Fruit fly (Drosophila melanogaster) whole organism, pupa: ENCODE results near the gene Jasper.
A peak's percentile ranks its signal among the peaks of the same experiment; 100 is the strongest.

Source experiments
- CG10348 ChIP-seq: fragments of 200-800 bp; sonication (Bioruptor generic); IDR thresholded peaks from 2 replicates; pipeline ENCODE4 v1.3.6; 2022; ENCODE audit warnings: missing biosample characterization, missing genetic modification characterization
- CG14655 ChIP-seq: fragments of 200-800 bp; sonication (Bioruptor generic); optimal IDR thresholded peaks from 3 replicates; lab custom pipeline; 2017; ENCODE audit warnings: mild to moderate bottlenecking, missing biosample characterization, missing genetic modification reagents, missing genetic modification characterization
- CG15710 ChIP-seq: fragments of 200-800 bp; sonication (Bioruptor generic); optimal IDR thresholded peaks from 2 replicates; lab custom pipeline; 2018; ENCODE audit warnings: missing biosample characterization, mild to moderate bottlenecking, missing genetic modification characterization, moderate library complexity
- CG32121 ChIP-seq: fragments of 200-800 bp; sonication (Bioruptor generic); IDR thresholded peaks from 2 replicates; pipeline ENCODE4 v1.3.6; 2022; ENCODE audit warnings: missing biosample characterization, missing genetic modification characterization
- CG34367 ChIP-seq: fragments of 200-800 bp; sonication (Bioruptor generic); optimal IDR thresholded peaks from 2 replicates; lab custom pipeline; 2018; ENCODE audit warnings: missing biosample characterization, mild to moderate bottlenecking, missing genetic modification characterization
- CG4496 ChIP-seq: fragments of 200-800 bp; sonication (Bioruptor generic); IDR thresholded peaks from 3 replicates; pipeline ENCODE4 v1.3.6; 2022; ENCODE audit warnings: missing biosample characterization, missing genetic modification characterization
- CG8159 ChIP-seq: fragments of 200-800 bp; sonication (Bioruptor generic); optimal IDR thresholded peaks from 3 replicates; lab custom pipeline; 2018; ENCODE audit warnings: missing biosample characterization, mild to moderate bottlenecking, missing genetic modification characterization, moderate library complexity
- CG8301 ChIP-seq: fragments of 200-800 bp; sonication (Bioruptor generic); optimal IDR thresholded peaks from 2 replicates; lab custom pipeline; 2018; ENCODE audit warnings: missing biosample characterization, mild to moderate bottlenecking, missing genetic modification characterization
- Ets98B ChIP-seq: fragments of 200-800 bp; sonication (Bioruptor generic); IDR thresholded peaks from 2 replicates; pipeline ENCODE4 v1.3.6; 2022; ENCODE audit warnings: missing biosample characterization, missing genetic modification characterization
- Pif1A ChIP-seq: fragments of 200-800 bp; sonication (Bioruptor generic); optimal IDR thresholded peaks from 3 replicates; lab custom pipeline; 2016; ENCODE audit warnings: missing biosample characterization, missing genetic modification characterization
- Pif1B ChIP-seq: fragments of 200-800 bp; sonication (Bioruptor generic); optimal IDR thresholded peaks from 3 replicates; lab custom pipeline; 2016; ENCODE audit warnings: missing biosample characterization, missing genetic modification characterization
- Snoo ChIP-seq: fragments of 200-800 bp; sonication (Bioruptor generic); optimal IDR thresholded peaks from 3 replicates; lab custom pipeline; 2017; ENCODE audit warnings: missing biosample characterization, mild to moderate bottlenecking, missing genetic modification characterization, inconsistent platforms
- fd96Ca ChIP-seq: fragments of 200-800 bp; sonication (Bioruptor generic); IDR thresholded peaks from 3 replicates; pipeline ENCODE4 v1.3.6; 2022; ENCODE audit warnings: missing biosample characterization, missing genetic modification characterization

dm6 chr3R:30092700-30093044, 40.4 kb downstream of the Jasper start:
- TF ChIP-seq Pif1A (GFP tag; lab: Kevin White, UChicago) = peak; percentile 67
- peak; percentile 86 for TF ChIP-seq fd96Ca (GFP tag; lab: Robert Waterston, UW)
- TF ChIP-seq CG32121 = peak; percentile 86
- peak; percentile 56 for TF ChIP-seq CG14655 (GFP tag; lab: Kevin White, UChicago)
- TF ChIP-seq Ets98B (GFP tag; lab: Robert Waterston, UW) = peak; percentile 86
- no peak for TF ChIP-seq CG8159 (tag; lab: Kevin White, UChicago)
- no peak for TF ChIP-seq CG34367
- no peak for TF ChIP-seq Snoo
- peak; percentile 3 for TF ChIP-seq Pif1B
- TF ChIP-seq CG4496 (GFP tag; lab: Robert Waterston, UW) = peak; percentile 88
- peak; percentile 58 for TF ChIP-seq CG8301
- no peak for TF ChIP-seq CG15710 (tag; lab: Kevin White, UChicago)
- 0 out of 2 replicates have a peak, but pooled peaks have one; percentile 22 for TF ChIP-seq CG10348 (GFP tag; lab: Robert Waterston, UW)
